Worm (Caenorhabditis elegans) whole organism, young adult: ENCODE results near the gene smf-2.

ENCODE experiments used
- B0019.2 ChIP-seq: fragments of 200-800 bp; sonication (Bioruptor generic); conservative IDR thresholded peaks from 2 replicates; pipeline ENCODE4 v1.3.6; 2022; ENCODE audit warnings: missing genetic modification reagents, missing genetic modification characterization, missing compliant biosample characterization
- B0336.3 ChIP-seq: fragments of 200-800 bp; sonication (Bioruptor generic); IDR thresholded peaks from 2 replicates; pipeline ENCODE4 v1.3.6; 2022; ENCODE audit warnings: missing genetic modification characterization, missing compliant biosample characterization
- C06A6.2 ChIP-seq: fragments of 200-800 bp; sonication (Bioruptor generic); conservative IDR thresholded peaks from 2 replicates; pipeline ENCODE4 v1.3.6; 2022; ENCODE audit warnings: missing genetic modification characterization, missing compliant biosample characterization
- F39B2.1 ChIP-seq: fragments of 200-800 bp; sonication (Bioruptor generic); IDR thresholded peaks from 2 replicates; pipeline ENCODE4 v1.3.6; 2022; ENCODE audit warnings: missing genetic modification reagents, missing genetic modification characterization, missing compliant biosample characterization
- F49E8.2 ChIP-seq: sonication (generic microtip); optimal IDR thresholded peaks from 3 replicates; lab custom pipeline; 2017; ENCODE audit warnings: missing genetic modification characterization, mild to moderate bottlenecking, missing compliant biosample characterization, antibody characterized with exemption, moderate library complexity; ENCODE audit not compliant: insufficient read depth
- F55B11.4 ChIP-seq: sonication (generic microtip); optimal IDR thresholded peaks from 2 replicates; lab custom pipeline; 2016; ENCODE audit warnings: missing compliant biosample characterization, missing genetic modification characterization, borderline replicate concordance; ENCODE audit not compliant: insufficient read depth
- F57A8.1 ChIP-seq: fragments of 200-800 bp; sonication (Bioruptor generic); optimal IDR thresholded peaks from 2 replicates; lab custom pipeline; 2018; ENCODE audit warnings: mild to moderate bottlenecking, missing genetic modification characterization, moderate library complexity, missing compliant biosample characterization
- K12H6.12 ChIP-seq: fragments of 200-800 bp; sonication (Bioruptor generic); optimal IDR thresholded peaks from 2 replicates; lab custom pipeline; 2018; ENCODE audit warnings: mild to moderate bottlenecking, missing genetic modification characterization, missing compliant biosample characterization
- T26A5.8 ChIP-seq: sonication (generic microtip); optimal IDR thresholded peaks from 2 replicates; lab custom pipeline; 2016; ENCODE audit warnings: missing genetic modification characterization, missing compliant biosample characterization
- Y53F4B.3 ChIP-seq: fragments of 200-800 bp; sonication (Bioruptor generic); IDR thresholded peaks from 2 replicates; pipeline ENCODE4 v1.3.6; 2022; ENCODE audit warnings: missing genetic modification reagents, missing genetic modification characterization, missing compliant biosample characterization
- Y53G8AR.9 ChIP-seq: fragments of 200-800 bp; sonication (Bioruptor generic); conservative IDR thresholded peaks from 2 replicates; pipeline ENCODE4 v1.3.6; 2022; ENCODE audit warnings: missing genetic modification reagents, missing genetic modification characterization, missing compliant biosample characterization
- Y79H2A.3 ChIP-seq: fragments of 200-800 bp; sonication (Bioruptor generic); conservative IDR thresholded peaks from 2 replicates; pipeline ENCODE4 v1.3.6; 2022; ENCODE audit warnings: missing genetic modification reagents, missing genetic modification characterization, missing compliant biosample characterization
- ZK185.1 ChIP-seq: sonication (generic microtip); optimal IDR thresholded peaks from 2 replicates; lab custom pipeline; 2016; ENCODE audit warnings: mild to moderate bottlenecking, missing genetic modification characterization, missing compliant biosample characterization; ENCODE audit not compliant: poor library complexity, severe bottlenecking
- akir-1 ChIP-seq: fragments of 200-800 bp; sonication (Bioruptor generic); optimal IDR thresholded peaks from 2 replicates; lab custom pipeline; 2018; ENCODE audit warnings: mild to moderate bottlenecking, missing genetic modification characterization, moderate library complexity, missing compliant biosample characterization
- aptf-3 ChIP-seq: fragments of 200-800 bp; sonication (Bioruptor generic); IDR thresholded peaks from 2 replicates; pipeline ENCODE4 v1.3.6; 2022; ENCODE audit warnings: missing genetic modification characterization, missing compliant biosample characterization
- atf-7 ChIP-seq: sonication (generic microtip); optimal IDR thresholded peaks from 2 replicates; lab custom pipeline; 2017; ENCODE audit warnings: mild to moderate bottlenecking, missing genetic modification characterization, missing compliant biosample characterization
- attf-6 ChIP-seq: fragments of 200-800 bp; sonication (Bioruptor generic); IDR thresholded peaks from 2 replicates; pipeline ENCODE4 v1.3.6; 2022; ENCODE audit warnings: missing genetic modification reagents, missing genetic modification characterization, missing compliant biosample characterization
- ccch-3 ChIP-seq: fragments of 200-800 bp; sonication (Bioruptor generic); optimal IDR thresholded peaks from 2 replicates; lab custom pipeline; 2018; ENCODE audit warnings: mild to moderate bottlenecking, missing genetic modification characterization, missing compliant biosample characterization
- cebp-1 ChIP-seq, 2 experiments: fragments of 200-800 bp in 1 of 2; sonication (Bioruptor generic) in 1 of 2; sonication (generic microtip) in 1 of 2; IDR thresholded peaks in 1 of 2; optimal IDR thresholded peaks in 1 of 2; 2 replicates each; pipeline versions ENCODE4 v1.3.6 to Lab custom; 2017 to 2022; ENCODE audit warnings: missing compliant biosample characterization in 2 of 2, missing genetic modification characterization in 2 of 2, mild to moderate bottlenecking in 1 of 2, missing genetic modification reagents in 1 of 2, moderate library complexity in 1 of 2
- ceh-58 ChIP-seq: fragments of 200-800 bp; sonication (Bioruptor generic); IDR thresholded peaks from 2 replicates; pipeline ENCODE4 v1.3.6; 2022; ENCODE audit warnings: missing genetic modification characterization, missing compliant biosample characterization
- chd-7 ChIP-seq: sonication (generic microtip); optimal IDR thresholded peaks from 2 replicates; lab custom pipeline; 2016; ENCODE audit warnings: mild to moderate bottlenecking, missing genetic modification characterization, moderate library complexity, missing compliant biosample characterization
- dox-1 ChIP-seq: fragments of 200-800 bp; sonication (Bioruptor generic); IDR thresholded peaks from 2 replicates; pipeline ENCODE4 v1.3.6; 2022; ENCODE audit warnings: missing genetic modification reagents, missing genetic modification characterization, missing compliant biosample characterization
- egl-18 ChIP-seq: fragments of 200-800 bp; sonication (Bioruptor generic); IDR thresholded peaks from 2 replicates; pipeline ENCODE4 v1.3.6; 2022; ENCODE audit warnings: missing genetic modification reagents, missing genetic modification characterization, missing compliant biosample characterization
- egl-44 ChIP-seq: fragments of 200-800 bp; sonication (Bioruptor generic); IDR thresholded peaks from 2 replicates; pipeline ENCODE4 v1.3.6; 2022; ENCODE audit warnings: missing genetic modification reagents, missing genetic modification characterization, missing compliant biosample characterization
- ekl-4 ChIP-seq: fragments of 200-800 bp; sonication (Bioruptor generic); IDR thresholded peaks from 2 replicates; pipeline ENCODE4 v1.3.6; 2022; ENCODE audit warnings: missing genetic modification reagents, missing genetic modification characterization, missing compliant biosample characterization
- gei-17 ChIP-seq: fragments of 200-800 bp; sonication (Bioruptor generic); optimal IDR thresholded peaks from 2 replicates; lab custom pipeline; 2018; ENCODE audit warnings: mild to moderate bottlenecking, missing genetic modification characterization, missing compliant biosample characterization
- hmg-1.2 ChIP-seq: fragments of 200-800 bp; sonication (Bioruptor generic); IDR thresholded peaks from 2 replicates; pipeline ENCODE4 v1.3.6; 2022; ENCODE audit warnings: missing genetic modification reagents, missing genetic modification characterization, missing compliant biosample characterization
- hsf-1 ChIP-seq: fragments of 200-800 bp; sonication (Bioruptor generic); IDR thresholded peaks from 2 replicates; pipeline ENCODE4 v1.3.6; 2022; ENCODE audit warnings: missing genetic modification reagents, missing genetic modification characterization, missing compliant biosample characterization
- let-526 ChIP-seq: fragments of 200-800 bp; sonication (Bioruptor generic); IDR thresholded peaks from 2 replicates; pipeline ENCODE4 v1.3.6; 2022; ENCODE audit warnings: missing genetic modification reagents, missing genetic modification characterization, missing compliant biosample characterization
- lin-35 ChIP-seq, 3 experiments: fragments of 150-350 bp in 2 of 3; sonication (generic microtip) in 1 of 3; optimal IDR thresholded peaks; 2 replicates each; lab custom pipeline; 2014 to 2018; ENCODE audit warnings: missing biosample characterization in 3 of 3, missing genetic modification characterization in 3 of 3, missing genetic modification reagents in 3 of 3
- lir-1 ChIP-seq: fragments of 200-800 bp; sonication (Bioruptor generic); conservative IDR thresholded peaks from 2 replicates; pipeline ENCODE4 v1.3.6; 2022; ENCODE audit warnings: missing genetic modification reagents, missing genetic modification characterization, missing compliant biosample characterization
- lsl-1 ChIP-seq: fragments of 200-800 bp; sonication (Bioruptor generic); optimal IDR thresholded peaks from 2 replicates; lab custom pipeline; 2018; ENCODE audit warnings: mild to moderate bottlenecking, missing genetic modification characterization, moderate library complexity, missing compliant biosample characterization
- madf-3 ChIP-seq: fragments of 200-800 bp; sonication (Bioruptor generic); IDR thresholded peaks from 2 replicates; pipeline ENCODE4 v1.3.6; 2022; ENCODE audit warnings: missing genetic modification reagents, missing genetic modification characterization, missing compliant biosample characterization
- mcd-1 ChIP-seq: fragments of 200-800 bp; sonication (Bioruptor generic); IDR thresholded peaks from 2 replicates; pipeline ENCODE4 v1.3.6; 2022; ENCODE audit warnings: missing genetic modification reagents, missing genetic modification characterization, missing compliant biosample characterization
- mes-4 ChIP-seq: sonication (generic microtip); optimal IDR thresholded peaks from 2 replicates; lab custom pipeline; 2016; ENCODE audit warnings: missing genotype, missing genetic modification characterization, missing compliant biosample characterization
- nfyb-1 ChIP-seq: fragments of 200-800 bp; sonication (Bioruptor generic); IDR thresholded peaks from 2 replicates; pipeline ENCODE4 v1.3.6; 2022; ENCODE audit warnings: missing genetic modification reagents, missing genetic modification characterization, missing compliant biosample characterization
- nhr-80 ChIP-seq: sonication (generic microtip); optimal IDR thresholded peaks from 2 replicates; lab custom pipeline; 2016; ENCODE audit warnings: missing genetic modification characterization, missing compliant biosample characterization
- nhr-90 ChIP-seq: sonication (generic microtip); optimal IDR thresholded peaks from 2 replicates; lab custom pipeline; 2016; ENCODE audit warnings: missing genotype, mild to moderate bottlenecking, missing genetic modification characterization, missing compliant biosample characterization
- pha-4 ChIP-seq: fragments of 150-350 bp; sonication (generic microtip); optimal IDR thresholded peaks from 2 replicates; lab custom pipeline; 2014; ENCODE audit warnings: missing biosample characterization, missing genetic modification reagents, missing genetic modification characterization
- rpc-1 ChIP-seq, 2 experiments: fragments of 150-350 bp in 1 of 2; sonication (generic microtip) in 1 of 2; optimal IDR thresholded peaks; 2 replicates each; lab custom pipeline; 2014 to 2018; ENCODE audit warnings: missing biosample characterization in 1 of 2, missing genetic modification characterization in 1 of 2, missing genetic modification reagents in 1 of 2, missing genotype in 1 of 2
- somi-1 ChIP-seq: fragments of 200-800 bp; sonication (Bioruptor generic); optimal IDR thresholded peaks from 2 replicates; lab custom pipeline; 2018; ENCODE audit warnings: mild to moderate bottlenecking, missing genetic modification characterization, missing compliant biosample characterization
- tbp1 ChIP-seq: fragments of 200-800 bp; sonication (Bioruptor generic); optimal IDR thresholded peaks from 2 replicates; lab custom pipeline; 2018; ENCODE audit warnings: mild to moderate bottlenecking, missing genetic modification characterization, missing compliant biosample characterization
- xnd-1 ChIP-seq: sonication (generic microtip); optimal IDR thresholded peaks from 2 replicates; lab custom pipeline; 2016; ENCODE audit warnings: missing genotype, missing genetic modification reagents, missing genetic modification characterization, missing compliant biosample characterization
- ztf-18 ChIP-seq: sonication (generic microtip); optimal IDR thresholded peaks from 2 replicates; lab custom pipeline; 2016; ENCODE audit warnings: missing genotype, mild to moderate bottlenecking, missing genetic modification characterization, missing compliant biosample characterization
- ztf-22 ChIP-seq: fragments of 200-800 bp; sonication (Bioruptor generic); optimal IDR thresholded peaks from 2 replicates; lab custom pipeline; 2018; ENCODE audit warnings: mild to moderate bottlenecking, missing genetic modification characterization, moderate library complexity, missing compliant biosample characterization
- ztf-28 ChIP-seq: fragments of 200-800 bp; sonication (Bioruptor generic); IDR thresholded peaks from 2 replicates; pipeline ENCODE4 v1.3.6; 2022; ENCODE audit warnings: missing genetic modification reagents, missing genetic modification characterization, missing compliant biosample characterization
- ztf-3 ChIP-seq: fragments of 200-800 bp; sonication (Bioruptor generic); optimal IDR thresholded peaks from 2 replicates; lab custom pipeline; 2018; ENCODE audit warnings: mild to moderate bottlenecking, missing genetic modification characterization, missing compliant biosample characterization

Gene smf-2

DNA sequence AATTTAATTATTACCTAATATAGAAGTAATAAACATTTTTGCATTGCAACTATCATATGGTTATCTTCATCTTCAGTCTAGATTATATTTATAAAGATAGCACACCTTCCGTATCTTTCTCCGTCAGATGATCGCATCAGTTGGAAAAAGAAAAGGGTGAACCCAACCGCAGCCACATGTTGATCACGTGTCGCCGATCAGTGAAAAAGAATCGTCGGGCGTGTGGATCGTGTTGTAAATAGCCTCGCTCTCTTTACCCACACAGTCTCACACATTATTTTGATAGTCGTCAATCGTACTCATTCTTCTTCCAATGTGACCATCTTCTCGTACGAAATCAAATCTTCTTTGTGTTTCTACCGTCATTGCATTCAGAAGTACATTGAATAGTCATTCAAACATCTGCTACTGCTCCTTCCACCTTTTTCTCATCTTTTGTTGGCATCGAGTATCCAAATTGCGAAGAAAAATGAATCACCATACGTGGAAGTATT is 25.4 kb upstream of the smf-2 start:
- peak; percentile 95 for TF ChIP-seq atf-7 (tag; lab: Kevin White, UChicago)
- TF ChIP-seq chd-7 (tag; lab: Kevin White, UChicago), result peak; percentile 95
- peak; percentile 79 for TF ChIP-seq dox-1 (GFP tag; lab: Robert Waterston, UW)
- peak; percentile 52; the same call in 1 of the 2 replicates for TF ChIP-seq lir-1
- TF ChIP-seq ekl-4, result peak; percentile 76
- 0 out of 2 replicates have a peak, but pooled peaks have one; percentile 30 for TF ChIP-seq attf-6 (GFP tag; lab: Robert Waterston, UW)
- TF ChIP-seq let-526, result peak; percentile 61; the same call in 1 of the 2 replicates
- peak; percentile 59 for TF ChIP-seq hmg-1.2 (GFP tag; lab: Robert Waterston, UW)
- TF ChIP-seq tbp1 (GFP tag; lab: Kevin White, UChicago), result peak; percentile 69
- TF ChIP-seq akir-1, result peak; percentile 41
- peak; percentile 97 for TF ChIP-seq somi-1 (GFP tag; lab: Kevin White, UChicago)
- no peak for TF ChIP-seq lsl-1 (GFP tag; lab: Kevin White, UChicago)
- peak; percentile 92 for TF ChIP-seq Y53G8AR.9 (GFP tag; lab: Robert Waterston, UW)
- TF ChIP-seq mcd-1, result peak; percentile 47; the same call in 1 of the 2 replicates
- no peak for TF ChIP-seq F49E8.2 (tag; lab: Kevin White, UChicago)
- TF ChIP-seq pha-4 (tag; lab: Kevin White, UChicago), result peak; percentile 35
- TF ChIP-seq B0336.3 (GFP tag; lab: Robert Waterston, UW), result peak; percentile 92
- TF ChIP-seq K12H6.12 (tag; lab: Kevin White, UChicago), result peak; percentile 71
- peak; percentile 82 for TF ChIP-seq nhr-90
- no peak for TF ChIP-seq F39B2.1 (GFP tag; lab: Robert Waterston, UW)
- TF ChIP-seq mes-4 (tag; lab: Kevin White, UChicago), result no peak
- no peak for TF ChIP-seq F55B11.4 (tag; lab: Kevin White, UChicago)
- peak; percentile 48 for TF ChIP-seq ztf-3 (GFP tag; lab: Kevin White, UChicago)
- TF ChIP-seq egl-18 (GFP tag; lab: Robert Waterston, UW), result no peak
- peak; percentile 89 for TF ChIP-seq egl-44 (GFP tag; lab: Robert Waterston, UW)
- peak; percentile 79; the same call in 1 of the 2 replicates for TF ChIP-seq cebp-1 (GFP tag; IDR thresholded peaks at IDR 0.05; lab: Robert Waterston, UW)
- TF ChIP-seq cebp-1 (tag; optimal IDR thresholded peaks at IDR 0.05; lab: Kevin White, UChicago), result peak; percentile 93
- no peak for TF ChIP-seq ccch-3
- TF ChIP-seq lin-35 (GFP tag; optimal IDR thresholded peaks at IDR 0.05; lab: Kevin White, UChicago), result peak in 1 of 3 experiments; percentile 66
- TF ChIP-seq nhr-80 (tag; lab: Kevin White, UChicago), result peak; percentile 81
- TF ChIP-seq madf-3 (GFP tag; lab: Robert Waterston, UW), result 0 out of 2 replicates have a peak, but pooled peaks have one; percentile 45
- no peak for TF ChIP-seq Y53F4B.3 (GFP tag; lab: Robert Waterston, UW)
- TF ChIP-seq aptf-3 (GFP tag; lab: Robert Waterston, UW), result no peak
- TF ChIP-seq ztf-28, result no peak
- TF ChIP-seq C06A6.2 (GFP tag; lab: Robert Waterston, UW), result peak; percentile 88
- TF ChIP-seq B0019.2 (GFP tag; lab: Robert Waterston, UW), result no peak; the same call in 1 of the 2 replicates
- TF ChIP-seq T26A5.8, result no peak
- TF ChIP-seq nfyb-1 (GFP tag; lab: Robert Waterston, UW), result peak; percentile 88
- peak; percentile 74; the same call in 1 of the 2 replicates for TF ChIP-seq Y79H2A.3 (GFP tag; lab: Robert Waterston, UW)
- no peak for TF ChIP-seq xnd-1 (tag; lab: Kevin White, UChicago)
- TF ChIP-seq ztf-18 (tag; lab: Kevin White, UChicago), result peak; percentile 32
- TF ChIP-seq gei-17 (GFP tag; lab: Kevin White, UChicago), result peak; percentile 88
- TF ChIP-seq rpc-1 (optimal IDR thresholded peaks at IDR 0.05; lab: Kevin White, UChicago), result no peak
- no peak for TF ChIP-seq rpc-1 (tag; optimal IDR thresholded peaks at IDR 0.05; lab: Kevin White, UChicago)
- peak; percentile 93 for TF ChIP-seq ZK185.1 (tag; lab: Kevin White, UChicago)
- TF ChIP-seq hsf-1 (GFP tag; lab: Robert Waterston, UW), result peak; percentile 49; the same call in 1 of the 2 replicates
- no peak for TF ChIP-seq F57A8.1
- TF ChIP-seq ztf-22 (GFP tag; lab: Kevin White, UChicago), result peak; percentile 94
- no peak for TF ChIP-seq ceh-58 (GFP tag; lab: Robert Waterston, UW)
